Fruit fly (Drosophila melanogaster): ENCODE results near the gene CG15202.

The CG15202 gene

DNA sequence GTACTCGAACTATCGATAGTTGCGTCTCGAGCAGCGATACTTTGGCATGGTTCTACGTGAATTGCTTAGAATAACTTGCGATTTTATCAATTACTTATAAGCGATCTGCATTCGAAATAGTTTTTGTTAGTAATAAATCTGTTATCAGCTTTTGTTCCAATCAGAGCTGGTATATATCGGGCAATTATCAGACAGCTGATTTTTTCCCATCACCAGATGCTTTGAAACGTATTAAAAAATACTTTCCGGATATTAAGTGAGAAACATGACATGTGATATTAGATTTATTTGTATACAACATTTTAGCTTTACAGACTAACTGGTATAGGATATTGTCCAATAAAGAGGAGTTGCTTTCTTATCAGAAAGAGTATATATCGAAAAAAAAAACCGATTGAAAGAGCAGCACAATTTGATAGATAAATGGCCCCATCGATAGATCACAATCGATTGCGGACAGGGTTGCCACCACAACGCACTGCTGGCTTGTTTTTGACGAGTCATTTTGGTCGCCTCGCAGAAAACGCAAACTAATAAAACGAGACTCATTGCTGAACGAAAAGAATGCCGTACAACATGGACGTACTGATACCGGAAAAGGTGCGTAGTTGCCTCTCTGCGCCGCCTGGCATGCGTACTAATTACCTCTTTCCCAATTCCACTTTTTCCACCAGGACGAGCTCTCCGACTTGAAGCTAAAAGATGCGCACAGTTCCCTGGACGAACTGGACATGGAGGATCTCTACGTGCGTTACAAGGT lies 17.4 kb upstream of the CG15202 start, which contains the start of gene Rpt3 (continued):
- no peak for TF ChIP-seq MTF-1 (GFP tag; optimal IDR thresholded peaks at IDR 0.05; ENCODE audit: borderline replicate concordance)
- no peak for TF ChIP-seq dm (GFP tag; optimal IDR thresholded peaks at IDR 0.05)
- TF ChIP-seq Meics (GFP tag; optimal IDR thresholded peaks at IDR 0.05), result no peak
- no peak for TF ChIP-seq CG18011 (GFP tag; optimal IDR thresholded peaks at IDR 0.05)
- TF ChIP-seq CG12659 (GFP tag; optimal IDR thresholded peaks at IDR 0.05), result peak; percentile 44
- TF ChIP-seq sens (GFP tag), result peak; percentile 83
- TF ChIP-seq Bdp1 (GFP tag; optimal IDR thresholded peaks at IDR 0.05), result no peak
- no peak for TF ChIP-seq Doc2 (GFP tag; IDR thresholded peaks at IDR 0.05)
- TF ChIP-seq CG17568 (GFP tag; optimal IDR thresholded peaks at IDR 0.05), result no peak
- no peak for TF ChIP-seq CG10431 (GFP tag; optimal IDR thresholded peaks at IDR 0.05)
- TF ChIP-seq Mrtf (GFP tag; IDR thresholded peaks at IDR 0.05), result no peak
- peak; percentile 75 for TF ChIP-seq HLH4C (GFP tag; IDR thresholded peaks at IDR 0.05; ENCODE audit: partially characterized antibody)
- TF ChIP-seq CG14860 (GFP tag; IDR thresholded peaks at IDR 0.05; ENCODE audit: partially characterized antibody), result peak; percentile 82; the same call in 2 of the 3 replicates
- TF ChIP-seq bsh (GFP tag; optimal IDR thresholded peaks at IDR 0.05), result no peak
- TF ChIP-seq fd64A (GFP tag; optimal IDR thresholded peaks at IDR 0.05), result no peak
- TF ChIP-seq CG4404 (GFP tag; IDR thresholded peaks at IDR 0.05), result no peak
- TF ChIP-seq pb (GFP tag; optimal IDR thresholded peaks at IDR 0.05), result no peak
- TF ChIP-seq D19A (tag; optimal IDR thresholded peaks at IDR 0.05), result no peak
- no peak for TF ChIP-seq Camta (GFP tag; optimal IDR thresholded peaks at IDR 0.05)
- TF ChIP-seq en (GFP tag; optimal IDR thresholded peaks at IDR 0.05), result no peak
- TF ChIP-seq insv (GFP tag; optimal IDR thresholded peaks at IDR 0.05), result peak; percentile 66 to 96
- TF ChIP-seq CG11504 (tag; optimal IDR thresholded peaks at IDR 0.05), result no peak
- no peak for TF ChIP-seq ssp (GFP tag; IDR thresholded peaks at IDR 0.05)
- TF ChIP-seq CG3407 (GFP tag; optimal IDR thresholded peaks at IDR 0.05), result no peak
- TF ChIP-seq CG6254 (GFP tag; optimal IDR thresholded peaks at IDR 0.05), result no peak
- TF ChIP-seq CG2129 (GFP tag; IDR thresholded peaks at IDR 0.05; ENCODE audit: partially characterized antibody), result 0 out of 2 replicates have a peak, but pooled peaks have one; percentile 53
- no peak for TF ChIP-seq CG4282 (GFP tag; optimal IDR thresholded peaks at IDR 0.05)
- peak; percentile 63 for TF ChIP-seq CG8290 (GFP tag; optimal IDR thresholded peaks at IDR 0.05)
- TF ChIP-seq CG8290 (tag; optimal IDR thresholded peaks at IDR 0.05), result peak in 1 of 2 experiments; percentile 7
- no peak for TF ChIP-seq CG7987 (GFP tag; optimal IDR thresholded peaks at IDR 0.05)
- no peak for TF ChIP-seq disco-r (GFP tag; optimal IDR thresholded peaks at IDR 0.05)
- TF ChIP-seq CG8478 (optimal IDR thresholded peaks at IDR 0.05), result no peak
- TF ChIP-seq esg (GFP tag; conservative IDR thresholded peaks at IDR 0.05), result no peak
- TF ChIP-seq sr (GFP tag; IDR thresholded peaks at IDR 0.05), result no peak
- TF ChIP-seq CG14965 (GFP tag; optimal IDR thresholded peaks at IDR 0.05; ENCODE audit: borderline replicate concordance), result no peak
- no peak for TF ChIP-seq CG12104 (GFP tag; optimal IDR thresholded peaks at IDR 0.05)
- TF ChIP-seq CG16863 (GFP tag; optimal IDR thresholded peaks at IDR 0.05), result peak; percentile 59
- peak; percentile 40; the same call in 1 of the 3 replicates for TF ChIP-seq CG11560 (tag; IDR thresholded peaks at IDR 0.05)
- peak; percentile 24 for TF ChIP-seq lilli (GFP tag; optimal IDR thresholded peaks at IDR 0.05)
- TF ChIP-seq al (GFP tag; IDR thresholded peaks at IDR 0.05), result no peak
- TF ChIP-seq CG17359 (tag; optimal IDR thresholded peaks at IDR 0.05), result no peak
- TF ChIP-seq cato (GFP tag; optimal IDR thresholded peaks at IDR 0.05; ENCODE audit: borderline replicate concordance), result no peak
- peak; percentile 53 for TF ChIP-seq stwl (tag; optimal IDR thresholded peaks at IDR 0.05)
- TF ChIP-seq CG1832 (GFP tag; optimal IDR thresholded peaks at IDR 0.05), result no peak
- TF ChIP-seq ci (GFP tag; IDR thresholded peaks at IDR 0.05), result no peak
- TF ChIP-seq B-H2 (GFP tag; optimal IDR thresholded peaks at IDR 0.05), result no peak

Data from whole organism, embryonic.